Worm (Caenorhabditis elegans) whole organism, young adult: ENCODE measurements around the gene ZC302.3.

Source experiments
- B0336.3 ChIP-seq: fragments of 200-800 bp; sonication (Bioruptor generic); IDR thresholded peaks from 2 replicates; pipeline ENCODE4 v1.3.6; 2022; ENCODE audit warnings: missing genetic modification characterization, missing compliant biosample characterization
- C06A6.2 ChIP-seq: fragments of 200-800 bp; sonication (Bioruptor generic); conservative IDR thresholded peaks from 2 replicates; pipeline ENCODE4 v1.3.6; 2022; ENCODE audit warnings: missing genetic modification characterization, missing compliant biosample characterization
- F22D6.2 ChIP-seq: sonication (generic microtip); optimal IDR thresholded peaks from 2 replicates; lab custom pipeline; 2016; ENCODE audit warnings: mild to moderate bottlenecking, missing genetic modification characterization, missing compliant biosample characterization
- F52B5.7 ChIP-seq: sonication (generic microtip); optimal IDR thresholded peaks from 2 replicates; lab custom pipeline; 2016; ENCODE audit warnings: mild to moderate bottlenecking, missing genetic modification characterization, missing compliant biosample characterization
- K11D2.4 ChIP-seq: fragments of 200-800 bp; sonication (Bioruptor generic); IDR thresholded peaks from 2 replicates; pipeline ENCODE4 v1.3.6; 2022; ENCODE audit warnings: missing genetic modification reagents, missing genetic modification characterization, missing compliant biosample characterization
- K12H6.12 ChIP-seq: fragments of 200-800 bp; sonication (Bioruptor generic); optimal IDR thresholded peaks from 2 replicates; lab custom pipeline; 2018; ENCODE audit warnings: mild to moderate bottlenecking, missing genetic modification characterization, missing compliant biosample characterization
- Y53F4B.3 ChIP-seq: fragments of 200-800 bp; sonication (Bioruptor generic); IDR thresholded peaks from 2 replicates; pipeline ENCODE4 v1.3.6; 2022; ENCODE audit warnings: missing genetic modification reagents, missing genetic modification characterization, missing compliant biosample characterization
- Y79H2A.3 ChIP-seq: fragments of 200-800 bp; sonication (Bioruptor generic); conservative IDR thresholded peaks from 2 replicates; pipeline ENCODE4 v1.3.6; 2022; ENCODE audit warnings: missing genetic modification reagents, missing genetic modification characterization, missing compliant biosample characterization
- Y95B8A.8 ChIP-seq: fragments of 200-800 bp; sonication (Bioruptor generic); IDR thresholded peaks from 2 replicates; pipeline ENCODE4 v1.3.6; 2022; ENCODE audit warnings: missing genetic modification reagents, missing genetic modification characterization, missing compliant biosample characterization
- ama-1 ChIP-seq, 3 experiments: fragments of 150-350 bp in 1 of 3; sonication (generic microtip) in 2 of 3; optimal IDR thresholded peaks; 2 replicates each; lab custom pipeline; 2014 to 2018; ENCODE audit warnings: missing biosample characterization in 2 of 3, missing genetic modification characterization in 2 of 3, missing genetic modification reagents in 2 of 3
- aptf-3 ChIP-seq: fragments of 200-800 bp; sonication (Bioruptor generic); IDR thresholded peaks from 2 replicates; pipeline ENCODE4 v1.3.6; 2022; ENCODE audit warnings: missing genetic modification characterization, missing compliant biosample characterization
- atf-7 ChIP-seq: sonication (generic microtip); optimal IDR thresholded peaks from 2 replicates; lab custom pipeline; 2017; ENCODE audit warnings: mild to moderate bottlenecking, missing genetic modification characterization, missing compliant biosample characterization
- attf-5 ChIP-seq: fragments of 200-800 bp; sonication (Bioruptor generic); optimal IDR thresholded peaks from 2 replicates; lab custom pipeline; 2018; ENCODE audit warnings: mild to moderate bottlenecking, missing genetic modification characterization, missing compliant biosample characterization
- bed-1 ChIP-seq: fragments of 200-800 bp; sonication (Bioruptor generic); IDR thresholded peaks from 2 replicates; pipeline ENCODE4 v1.3.6; 2022; ENCODE audit warnings: missing genetic modification reagents, missing genetic modification characterization, missing compliant biosample characterization
- bed-2 ChIP-seq: fragments of 200-800 bp; sonication (Bioruptor generic); IDR thresholded peaks from 2 replicates; pipeline ENCODE4 v1.3.6; 2022; ENCODE audit warnings: missing genetic modification reagents, missing genetic modification characterization, missing compliant biosample characterization
- cebp-2 ChIP-seq: fragments of 200-800 bp; sonication (Bioruptor generic); IDR thresholded peaks from 2 replicates; pipeline ENCODE4 v1.3.6; 2022; ENCODE audit warnings: missing genetic modification characterization, missing compliant biosample characterization
- ceh-40 ChIP-seq: fragments of 200-800 bp; sonication (Bioruptor generic); IDR thresholded peaks from 2 replicates; pipeline ENCODE4 v1.3.6; 2022; ENCODE audit warnings: missing genetic modification characterization, missing compliant biosample characterization
- ceh-79 ChIP-seq: sonication (generic microtip); optimal IDR thresholded peaks from 2 replicates; lab custom pipeline; 2017; ENCODE audit warnings: mild to moderate bottlenecking, missing genetic modification characterization, missing compliant biosample characterization
- chd-7 ChIP-seq: sonication (generic microtip); optimal IDR thresholded peaks from 2 replicates; lab custom pipeline; 2016; ENCODE audit warnings: mild to moderate bottlenecking, missing genetic modification characterization, moderate library complexity, missing compliant biosample characterization
- die-1 ChIP-seq: sonication (generic microtip); optimal IDR thresholded peaks from 2 replicates; lab custom pipeline; 2016; ENCODE audit warnings: missing genotype, mild to moderate bottlenecking, missing genetic modification characterization, missing compliant biosample characterization
- egrh-3 ChIP-seq: fragments of 200-800 bp; sonication (Bioruptor generic); IDR thresholded peaks from 2 replicates; pipeline ENCODE4 v1.3.6; 2022; ENCODE audit warnings: missing genetic modification reagents, missing genetic modification characterization, missing compliant biosample characterization
- ets-4 ChIP-seq: fragments of 200-800 bp; sonication (Bioruptor generic); optimal IDR thresholded peaks from 2 replicates; lab custom pipeline; 2018; ENCODE audit warnings: mild to moderate bottlenecking, missing genetic modification characterization, missing compliant biosample characterization
- fkh-3 ChIP-seq: sonication (generic microtip); optimal IDR thresholded peaks from 2 replicates; lab custom pipeline; 2016; ENCODE audit warnings: mild to moderate bottlenecking, missing genetic modification characterization, missing compliant biosample characterization
- let-526 ChIP-seq: fragments of 200-800 bp; sonication (Bioruptor generic); IDR thresholded peaks from 2 replicates; pipeline ENCODE4 v1.3.6; 2022; ENCODE audit warnings: missing genetic modification reagents, missing genetic modification characterization, missing compliant biosample characterization
- lin-26 ChIP-seq: fragments of 200-800 bp; sonication (Bioruptor generic); IDR thresholded peaks from 2 replicates; pipeline ENCODE4 v1.3.6; 2022; ENCODE audit warnings: missing genetic modification reagents, missing genetic modification characterization, missing compliant biosample characterization
- lin-35 ChIP-seq, 3 experiments: fragments of 150-350 bp in 2 of 3; sonication (generic microtip) in 1 of 3; optimal IDR thresholded peaks; 2 replicates each; lab custom pipeline; 2014 to 2018; ENCODE audit warnings: missing biosample characterization in 3 of 3, missing genetic modification characterization in 3 of 3, missing genetic modification reagents in 3 of 3
- lin-40 ChIP-seq: sonication (generic microtip); optimal IDR thresholded peaks from 2 replicates; lab custom pipeline; 2016; ENCODE audit warnings: missing genetic modification characterization, mild to moderate bottlenecking, missing compliant biosample characterization, missing genotype, missing genetic modification reagents
- nfyb-1 ChIP-seq: fragments of 200-800 bp; sonication (Bioruptor generic); IDR thresholded peaks from 2 replicates; pipeline ENCODE4 v1.3.6; 2022; ENCODE audit warnings: missing genetic modification reagents, missing genetic modification characterization, missing compliant biosample characterization
- nhr-120 ChIP-seq: fragments of 200-800 bp; sonication (Bioruptor generic); IDR thresholded peaks from 2 replicates; pipeline ENCODE4 v1.3.6; 2022; ENCODE audit warnings: missing genetic modification characterization, missing compliant biosample characterization
- nhr-80 ChIP-seq: sonication (generic microtip); optimal IDR thresholded peaks from 2 replicates; lab custom pipeline; 2016; ENCODE audit warnings: missing genetic modification characterization, missing compliant biosample characterization
- rcor-1 ChIP-seq: fragments of 200-800 bp; sonication (Bioruptor generic); IDR thresholded peaks from 2 replicates; pipeline ENCODE4 v1.3.6; 2022; ENCODE audit warnings: missing genetic modification reagents, missing genetic modification characterization, missing compliant biosample characterization
- snpc-4 ChIP-seq, 5 experiments: fragments of 150-350 bp in 1 of 5; sonication (generic microtip) in 4 of 5; optimal IDR thresholded peaks; 2 replicates each; lab custom pipeline; 2014 to 2018; ENCODE audit warnings: missing genetic modification characterization in 5 of 5, missing biosample characterization in 3 of 5, antibody characterized with exemption in 2 of 5, mild to moderate bottlenecking in 2 of 5, missing compliant biosample characterization in 2 of 5, missing genotype in 2 of 5, moderate library complexity in 2 of 5, missing genetic modification reagents in 1 of 5
- somi-1 ChIP-seq: fragments of 200-800 bp; sonication (Bioruptor generic); optimal IDR thresholded peaks from 2 replicates; lab custom pipeline; 2018; ENCODE audit warnings: mild to moderate bottlenecking, missing genetic modification characterization, missing compliant biosample characterization
- tlf-1 ChIP-seq: fragments of 200-800 bp; sonication (Bioruptor generic); optimal IDR thresholded peaks from 2 replicates; lab custom pipeline; 2018; ENCODE audit warnings: mild to moderate bottlenecking, missing genetic modification characterization, missing compliant biosample characterization
- ztf-18 ChIP-seq: sonication (generic microtip); optimal IDR thresholded peaks from 2 replicates; lab custom pipeline; 2016; ENCODE audit warnings: missing genotype, mild to moderate bottlenecking, missing genetic modification characterization, missing compliant biosample characterization

The ZC302.3 gene

ce11 chrV:10711829-10712607, 29.2 kb downstream of the ZC302.3 start (continued):
- TF ChIP-seq F52B5.7 (tag; lab: Kevin White, UChicago) (peak; percentile 8), K11D2.4 (GFP tag; lab: Robert Waterston, UW) (0 out of 2 replicates have a peak, but pooled peaks have one; percentile 10), die-1 (no peak), ama-1 (optimal IDR thresholded peaks at IDR 0.05; lab: Kevin White, UChicago) (peak; percentile 35), ama-1 (GFP tag; optimal IDR thresholded peaks at IDR 0.05; lab: Kevin White, UChicago) (no peak), nfyb-1 (GFP tag; lab: Robert Waterston, UW) (peak; percentile 61; the same call in 1 of the 2 replicates), cebp-2 (GFP tag; lab: Robert Waterston, UW) (no peak), Y95B8A.8 (peak; percentile 55; the same call in 1 of the 2 replicates), ceh-79 (tag; lab: Kevin White, UChicago) (no peak), egrh-3 (GFP tag; lab: Robert Waterston, UW) (no peak), bed-2 (no peak), Y53F4B.3 (GFP tag; lab: Robert Waterston, UW) (no peak), K12H6.12 (tag; lab: Kevin White, UChicago) (no peak), ets-4 (GFP tag; lab: Kevin White, UChicago) (no peak), nhr-120 (GFP tag; lab: Robert Waterston, UW) (no peak), aptf-3 (GFP tag; lab: Robert Waterston, UW) (no peak), rcor-1 (GFP tag; lab: Robert Waterston, UW) (no peak), C06A6.2 (GFP tag; lab: Robert Waterston, UW) (0 out of 2 replicates have a peak, but pooled peaks have one; percentile 17), let-526 (0 out of 2 replicates have a peak, but pooled peaks have one; percentile 39), atf-7 (tag; lab: Kevin White, UChicago) (peak; percentile 41), ceh-40 (GFP tag; lab: Robert Waterston, UW) (0 out of 2 replicates have a peak, but pooled peaks have one; percentile 24), Y79H2A.3 (GFP tag; lab: Robert Waterston, UW) (peak; percentile 34; the same call in 1 of the 2 replicates), snpc-4 (GFP tag; optimal IDR thresholded peaks at IDR 0.05; lab: Kevin White, UChicago) (no peak), snpc-4 (tag; optimal IDR thresholded peaks at IDR 0.05; lab: Kevin White, UChicago) (no peak), fkh-3 (tag; lab: Kevin White, UChicago) (no peak), chd-7 (peak; percentile 28), lin-40 (tag; lab: Kevin White, UChicago) (no peak), F22D6.2 (tag; lab: Kevin White, UChicago) (no peak), attf-5 (peak; percentile 8), lin-26 (GFP tag; lab: Robert Waterston, UW) (no peak), lin-35 (GFP tag; optimal IDR thresholded peaks at IDR 0.05; lab: Kevin White, UChicago) (peak in 2 of 3 experiments; percentile 3 to 21), B0336.3 (GFP tag; lab: Robert Waterston, UW) (peak; percentile 73), bed-1 (GFP tag; lab: Robert Waterston, UW) (no peak), somi-1 (GFP tag; lab: Kevin White, UChicago) (no peak), ztf-18 (tag; lab: Kevin White, UChicago) (no peak)

ce11 chrV:10711004-10711403, 30.3 kb downstream of the ZC302.3 start:
- TF ChIP-seq tlf-1 (GFP tag; lab: Kevin White, UChicago): no peak
- peak; percentile 1 for TF ChIP-seq nhr-80 (tag; lab: Kevin White, UChicago)
